Worm (Caenorhabditis elegans): ENCODE results near the gene nhr-218.

nhr-218 gene

ce11 chrV:16297070-16297469 lies 38.8 kb downstream of the nhr-218 start, which contains the start of gene srbc-83:
Gene srbc-83, plus strand, starts transcription at chrV:16297370.
- TF ChIP-seq nhr-11 (tag; optimal IDR thresholded peaks at IDR 0.05) (no peak), nhr-77 (tag; optimal IDR thresholded peaks at IDR 0.05) (no peak), fkh-10 (GFP tag; optimal IDR thresholded peaks at IDR 0.05) (no peak), spr-1 (tag; optimal IDR thresholded peaks at IDR 0.05) (no peak), mdl-1 (tag; optimal IDR thresholded peaks at IDR 0.05) (no peak), daf-8 (GFP tag; IDR thresholded peaks at IDR 0.05) (no peak), Y105C5A.15 (GFP tag; IDR thresholded peaks at IDR 0.05) (no peak), mep-1 (tag; optimal IDR thresholded peaks at IDR 0.05) (no peak), saeg-2 (GFP tag; IDR thresholded peaks at IDR 0.05) (no peak), spr-3 (GFP tag; optimal IDR thresholded peaks at IDR 0.05) (no peak), dmd-6 (GFP tag; IDR thresholded peaks at IDR 0.05) (no peak), set-16 (GFP tag; IDR thresholded peaks at IDR 0.05) (no peak), zip-2 (tag; optimal IDR thresholded peaks at IDR 0.05) (no peak)

DNA sequence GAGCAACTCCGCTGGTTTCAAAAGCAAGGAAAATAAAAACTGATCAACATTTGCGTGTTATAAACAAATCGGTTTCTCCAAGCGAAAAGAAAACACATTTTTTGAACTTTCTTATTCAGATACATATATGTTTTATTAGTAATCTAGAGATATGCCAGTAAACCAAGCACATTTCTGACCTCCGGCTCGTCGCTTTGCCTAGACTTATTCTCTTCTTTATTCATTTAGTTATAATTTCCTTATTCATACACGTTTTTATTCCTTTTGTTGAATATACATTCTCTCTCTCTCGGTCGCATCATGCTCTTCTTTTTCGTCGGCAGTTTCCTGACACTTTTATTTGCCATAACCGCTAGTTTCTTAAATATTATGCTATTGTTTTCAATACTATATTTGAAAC lies 40.4 kb downstream of the nhr-218 start, which contains the start of gene srbc-84:
TSS of gene srbc-84 (plus strand) at position 301 of the 400 bp plus-strand sequence.
- TF ChIP-seq madf-9 (GFP tag; conservative IDR thresholded peaks at IDR 0.05) (no peak), unc-39 (tag; optimal IDR thresholded peaks at IDR 0.05) (no peak), lin-15B (tag; optimal IDR thresholded peaks at IDR 0.05) (no peak), nhr-25 (tag; optimal IDR thresholded peaks at IDR 0.05; ENCODE audit: borderline replicate concordance, insufficient read depth) (no peak), egl-27 (tag; optimal IDR thresholded peaks at IDR 0.05) (no peak), ceh-28 (tag; optimal IDR thresholded peaks at IDR 0.05) (no peak), dmd-9 (GFP tag; IDR thresholded peaks at IDR 0.05) (no peak), F26F4.8 (GFP tag; conservative IDR thresholded peaks at IDR 0.05) (no peak), jun-1 (tag; optimal IDR thresholded peaks at IDR 0.05) (no peak), zfp-2 (tag; optimal IDR thresholded peaks at IDR 0.05) (no peak), snpc-4 (tag; optimal IDR thresholded peaks at IDR 0.05) (no peak), daf-8 (GFP tag; IDR thresholded peaks at IDR 0.05) (no peak), pqm-1 (tag; optimal IDR thresholded peaks at IDR 0.05) (no peak), attf-4 (tag; optimal IDR thresholded peaks at IDR 0.05) (no peak), ama-1 (optimal IDR thresholded peaks at IDR 0.05) (no peak), lin-39 (tag; optimal IDR thresholded peaks at IDR 0.05) (no peak), daf-19 (GFP tag; conservative IDR thresholded peaks at IDR 0.05) (no peak), Y48G9A.11 (GFP tag; IDR thresholded peaks at IDR 0.05) (no peak), nhr-10 (tag; optimal IDR thresholded peaks at IDR 0.05) (no peak)

DNA sequence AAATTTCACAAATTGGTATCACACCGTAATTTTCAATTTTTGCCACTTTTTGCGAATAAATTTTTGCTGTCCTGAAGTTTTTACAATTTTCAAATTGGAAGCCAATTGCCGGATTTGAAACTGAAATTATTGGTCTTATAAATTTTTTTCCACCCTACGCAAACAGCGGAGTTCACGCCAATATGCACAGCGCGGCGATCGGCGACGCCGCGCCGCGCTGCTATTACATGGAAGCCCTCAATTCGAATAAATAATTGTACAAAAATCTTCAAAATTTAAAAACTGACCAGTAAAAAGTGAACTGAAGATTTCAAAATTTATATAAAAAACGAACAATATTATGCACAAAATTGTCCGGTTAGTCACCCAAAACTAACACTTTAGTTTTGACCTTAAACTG lies 41.6 kb downstream of the nhr-218 start:
- TF ChIP-seq ces-1 (GFP tag; optimal IDR thresholded peaks at IDR 0.05) (no peak), F44E2.7 (GFP tag; IDR thresholded peaks at IDR 0.05) (no peak)

ce11 chrV:16300276-16300675 lies 42.0 kb downstream of the nhr-218 start, which contains the start of gene srbc-82:
Gene srbc-82, plus strand, starts transcription at chrV:16300576.
- no peak for TF ChIP-seq lin-13 (GFP tag; optimal IDR thresholded peaks at IDR 0.05)
- no peak for TF ChIP-seq hlh-11 (tag; optimal IDR thresholded peaks at IDR 0.05)
- TF ChIP-seq R02D3.7 (tag; optimal IDR thresholded peaks at IDR 0.05): no peak
- no peak for TF ChIP-seq fos-1 (tag; optimal IDR thresholded peaks at IDR 0.05)
- no peak for TF ChIP-seq rbr-2 (tag; optimal IDR thresholded peaks at IDR 0.05)
- no peak for TF ChIP-seq ceh-20 (GFP tag; IDR thresholded peaks at IDR 0.05)
- no peak for TF ChIP-seq nhr-6 (tag; optimal IDR thresholded peaks at IDR 0.05)
- TF ChIP-seq lin-1 (GFP tag; IDR thresholded peaks at IDR 0.05): no peak
- TF ChIP-seq mxl-2 (GFP tag; conservative IDR thresholded peaks at IDR 0.05): no peak
- no peak for TF ChIP-seq T20F7.1 (GFP tag; optimal IDR thresholded peaks at IDR 0.05)
- no peak for TF ChIP-seq mes-2 (tag; optimal IDR thresholded peaks at IDR 0.05; ENCODE audit: poor library complexity, severe bottlenecking)
- TF ChIP-seq lin-39 (tag; optimal IDR thresholded peaks at IDR 0.05): no peak
- TF ChIP-seq hif-1 (tag; optimal IDR thresholded peaks at IDR 0.05): no peak
- TF ChIP-seq nhr-10 (tag; optimal IDR thresholded peaks at IDR 0.05): no peak
- TF ChIP-seq unc-62 (GFP tag; optimal IDR thresholded peaks at IDR 0.05 in 1 of 2): no peak
- no peak for TF ChIP-seq unc-62 (tag; optimal IDR thresholded peaks at IDR 0.05)
- no peak for TF ChIP-seq madf-5 (GFP tag; IDR thresholded peaks at IDR 0.05)
- no peak for TF ChIP-seq F37D6.2 (tag; optimal IDR thresholded peaks at IDR 0.05)
- no peak for TF ChIP-seq zag-1 (tag; optimal IDR thresholded peaks at IDR 0.05)
- no peak for TF ChIP-seq nhr-102 (tag; optimal IDR thresholded peaks at IDR 0.05)

Measured in whole organism, L4 larva.